Worm (Caenorhabditis elegans): ENCODE results near the gene fnip-2.
A peak's percentile ranks its signal among the peaks of the same experiment; 100 is the strongest.
"Not testable (repeated sequence)": the region's sequence is repeated elsewhere in the genome, so short reads cannot be mapped to it uniquely, and the experiment has no call there.

Gene fnip-2

ce11 chrIV:2253392-2254048, 30.9 kb downstream of the fnip-2 start:
- TF ChIP-seq nhr-25 (tag; optimal IDR thresholded peaks at IDR 0.05; ENCODE audit: borderline replicate concordance, insufficient read depth) (no peak), daf-19 (GFP tag; conservative IDR thresholded peaks at IDR 0.05) (no peak), ceh-28 (tag; optimal IDR thresholded peaks at IDR 0.05) (peak; percentile 90)

- TF ChIP-seq hlh-30 (tag; optimal IDR thresholded peaks at IDR 0.05; ENCODE audit: insufficient read depth) (no peak), mdl-1 (tag; optimal IDR thresholded peaks at IDR 0.05) (no peak), mxl-2 (GFP tag; conservative IDR thresholded peaks at IDR 0.05) (no peak)
Measured at ce11 chrIV:2263564-2263963, 40.9 kb downstream of the fnip-2 start, which contains the start of gene famp-1. Gene famp-1, minus strand, starts transcription at chrIV:2263664.

ce11 chrIV:2275545-2275944, 52.9 kb downstream of the fnip-2 start, which contains the start of gene M70.5:
Gene M70.5, minus strand, starts transcription at chrIV:2275622.
- TF ChIP-seq dpl-1 (GFP tag; optimal IDR thresholded peaks at IDR 0.05) (peak; percentile 68), ceh-20 (GFP tag; IDR thresholded peaks at IDR 0.05) (peak; percentile 38; the same call in 1 of the 2 replicates), php-3 (GFP tag; IDR thresholded peaks at IDR 0.05) (0 out of 2 replicates have a peak, but pooled peaks have one; percentile 10), lin-38 (GFP tag; IDR thresholded peaks at IDR 0.05) (peak; percentile 71), daf-19 (GFP tag; conservative IDR thresholded peaks at IDR 0.05) (0 out of 2 replicates have a peak, but pooled peaks have one; percentile 42), zfp-3 (GFP tag; conservative IDR thresholded peaks at IDR 0.05) (0 out of 2 replicates have a peak, but pooled peaks have one; percentile 42), pha-4 (GFP tag; IDR thresholded peaks at IDR 0.05) (peak; percentile 44; the same call in 1 of the 2 replicates), arid-1 (GFP tag; conservative IDR thresholded peaks at IDR 0.05) (0 out of 2 replicates have a peak, but pooled peaks have one; percentile 27)
- TF ChIP-seq pha-4 (tag; optimal IDR thresholded peaks at IDR 0.05), result not testable (repeated sequence)

ce11 chrIV:2276543-2276942, 53.9 kb downstream of the fnip-2 start:
- TF ChIP-seq lin-38 (GFP tag; IDR thresholded peaks at IDR 0.05), result 0 out of 2 replicates have a peak, but pooled peaks have one; percentile 13

- TF ChIP-seq pqm-1 (tag; optimal IDR thresholded peaks at IDR 0.05) (peak; percentile 86), mep-1 (tag; optimal IDR thresholded peaks at IDR 0.05) (peak; percentile 70), daf-16 (GFP tag; optimal IDR thresholded peaks at IDR 0.05) (no peak), daf-16 (tag; optimal IDR thresholded peaks at IDR 0.05) (peak; percentile 85), Y75B8A.6 (GFP tag; IDR thresholded peaks at IDR 0.05) (no peak), Y48G9A.11 (GFP tag; IDR thresholded peaks at IDR 0.05) (no peak), mxl-2 (GFP tag; conservative IDR thresholded peaks at IDR 0.05) (no peak), nhr-77 (tag; optimal IDR thresholded peaks at IDR 0.05) (peak; percentile 77), php-3 (GFP tag; IDR thresholded peaks at IDR 0.05) (0 out of 2 replicates have a peak, but pooled peaks have one; percentile 44), arid-1 (GFP tag; conservative IDR thresholded peaks at IDR 0.05) (no peak), lsy-2 (tag; optimal IDR thresholded peaks at IDR 0.05) (peak in 1 of 2 experiments; percentile 40), mes-2 (tag; optimal IDR thresholded peaks at IDR 0.05; ENCODE audit: poor library complexity, severe bottlenecking) (peak; percentile 2), lin-13 (GFP tag; optimal IDR thresholded peaks at IDR 0.05) (peak; percentile 50), ztf-7 (tag; optimal IDR thresholded peaks at IDR 0.05) (peak; percentile 14), set-16 (GFP tag; IDR thresholded peaks at IDR 0.05) (no peak), hlh-30 (tag; optimal IDR thresholded peaks at IDR 0.05; ENCODE audit: insufficient read depth) (peak; percentile 87), nhr-76 (tag; optimal IDR thresholded peaks at IDR 0.05) (no peak), ceh-62 (tag; optimal IDR thresholded peaks at IDR 0.05) (no peak), spr-3 (GFP tag; optimal IDR thresholded peaks at IDR 0.05) (no peak), Y5F2A.4 (GFP tag; optimal IDR thresholded peaks at IDR 0.05) (no peak), dmd-6 (GFP tag; IDR thresholded peaks at IDR 0.05) (peak; percentile 50), ceh-28 (tag; optimal IDR thresholded peaks at IDR 0.05) (no peak), lin-38 (GFP tag; IDR thresholded peaks at IDR 0.05) (0 out of 2 replicates have a peak, but pooled peaks have one; percentile 17), snpc-4 (tag; optimal IDR thresholded peaks at IDR 0.05) (no peak), nhr-10 (tag; optimal IDR thresholded peaks at IDR 0.05) (peak; percentile 68), mxl-3 (GFP tag; optimal IDR thresholded peaks at IDR 0.05) (peak; percentile 66), hlh-11 (tag; optimal IDR thresholded peaks at IDR 0.05) (peak; percentile 84), rbr-2 (tag; optimal IDR thresholded peaks at IDR 0.05) (no peak), madf-5 (GFP tag; IDR thresholded peaks at IDR 0.05) (no peak), ceh-32 (tag; optimal IDR thresholded peaks at IDR 0.05; ENCODE audit: poor library complexity) (no peak), nhr-28 (tag; optimal IDR thresholded peaks at IDR 0.05) (peak; percentile 78)
Measured at ce11 chrIV:2281353-2281976, 58.8 kb downstream of the fnip-2 start.

Measured in whole organism, L4 larva.